Fruit fly (Drosophila melanogaster) whole organism, adult: ENCODE results near the gene RagA-B.

Source experiments
- CG12768 ChIP-seq: fragments of 200-800 bp; sonication (Bioruptor generic); optimal IDR thresholded peaks from 2 replicates; lab custom pipeline; 2017; ENCODE audit warnings: missing biosample characterization, missing genetic modification characterization, mild to moderate bottlenecking, moderate library complexity, missing genetic modification reagents
- CG14711 ChIP-seq: fragments of 200-800 bp; sonication (Bioruptor generic); optimal IDR thresholded peaks from 2 replicates; lab custom pipeline; 2018; ENCODE audit warnings: missing biosample characterization, mild to moderate bottlenecking, missing genetic modification characterization, moderate library complexity
- CG1620 ChIP-seq: fragments of 200-800 bp; sonication (Bioruptor generic); optimal IDR thresholded peaks from 2 replicates; lab custom pipeline; 2016; ENCODE audit warnings: missing biosample characterization, missing genetic modification characterization
- CG33017 ChIP-seq: fragments of 200-800 bp; sonication (Bioruptor generic); optimal IDR thresholded peaks from 2 replicates; lab custom pipeline; 2018; ENCODE audit warnings: missing biosample characterization, mild to moderate bottlenecking, missing genetic modification characterization, moderate library complexity
- Hr96 ChIP-seq: fragments of 200-800 bp; sonication (Bioruptor generic); optimal IDR thresholded peaks from 2 replicates; lab custom pipeline; 2016; ENCODE audit warnings: missing biosample characterization, missing genetic modification characterization
- Mnt ChIP-seq: fragments of 200-800 bp; sonication (Bioruptor generic); optimal IDR thresholded peaks from 2 replicates; lab custom pipeline; 2016; ENCODE audit warnings: missing biosample characterization, mild to moderate bottlenecking, missing genetic modification characterization
- bab1 ChIP-seq: fragments of 200-800 bp; sonication (Bioruptor generic); optimal IDR thresholded peaks from 3 replicates; lab custom pipeline; 2019; ENCODE audit warnings: missing biosample characterization, mild to moderate bottlenecking, missing genetic modification characterization, moderate library complexity
- cnc ChIP-seq, 2 experiments: fragments of >200 bp; optimal IDR thresholded peaks; 2 replicates each; lab custom pipeline; 2017
- kay ChIP-seq: fragments of 200-800 bp; sonication (Bioruptor generic); peaks from one replicate; lab custom pipeline; 2016; ENCODE audit warnings: missing biosample characterization, missing genetic modification characterization, borderline replicate concordance
- pad ChIP-seq: fragments of 200-800 bp; sonication (Bioruptor generic); optimal IDR thresholded peaks from 3 replicates; lab custom pipeline; 2017; ENCODE audit warnings: missing biosample characterization, missing genetic modification characterization, mild to moderate bottlenecking, moderate library complexity, missing genetic modification reagents
- tj ChIP-seq: fragments of 200-800 bp; sonication (Bioruptor generic); optimal IDR thresholded peaks from 3 replicates; lab custom pipeline; 2017; ENCODE audit warnings: missing biosample characterization, mild to moderate bottlenecking, missing genetic modification characterization, moderate library complexity
- toe ChIP-seq: fragments of 200-800 bp; sonication (Bioruptor generic); optimal IDR thresholded peaks from 2 replicates; lab custom pipeline; 2016; ENCODE audit warnings: missing biosample characterization, missing genetic modification characterization

DNA sequence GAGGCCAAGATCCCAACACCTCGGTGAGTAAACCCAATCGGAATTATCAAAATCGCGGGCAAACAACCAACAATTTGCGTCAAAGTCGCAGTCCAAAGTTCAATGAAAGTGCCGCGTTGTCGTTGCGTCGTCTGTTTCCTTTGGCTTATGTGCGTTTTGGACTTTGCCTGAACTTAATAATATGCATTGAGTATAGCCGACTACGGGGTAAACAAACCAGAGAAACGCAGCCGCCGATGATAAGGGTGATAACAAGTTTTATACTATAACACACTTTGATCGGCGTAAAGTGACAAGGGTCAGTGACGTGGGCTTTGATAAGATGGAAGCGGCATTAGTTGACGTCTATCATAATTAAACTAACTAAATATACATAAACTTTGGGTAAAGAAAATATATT, 44.4 kb downstream of the RagA-B start:
- TF ChIP-seq kay (peak; percentile 86), CG14711 (tag; lab: Kevin White, UChicago) (no peak), Hr96 (GFP tag; lab: Kevin White, UChicago) (peak; percentile 23), Mnt (no peak), bab1 (no peak), pad (GFP tag; lab: Kevin White, UChicago) (no peak), CG33017 (tag; lab: Kevin White, UChicago) (peak; percentile 48), tj (no peak), cnc (optimal IDR thresholded peaks at IDR 0.05; lab: Kevin White, UChicago) (no peak), CG12768 (GFP tag; lab: Kevin White, UChicago) (peak; percentile 96), toe (GFP tag; lab: Kevin White, UChicago) (no peak), CG1620 (GFP tag; lab: Kevin White, UChicago) (no peak)
